Worm (Caenorhabditis elegans): ENCODE measurements around the gene Y54G2A.19.

The Y54G2A.19 gene

ce11 chrIV:2895986-2896660 lies 1.6 kb upstream of the Y54G2A.19 start:
- TF ChIP-seq lsy-2 (tag; optimal IDR thresholded peaks at IDR 0.05) (peak; percentile 29 to 76), F13H6.1 (tag; optimal IDR thresholded peaks at IDR 0.05) (peak; percentile 21)

DNA sequence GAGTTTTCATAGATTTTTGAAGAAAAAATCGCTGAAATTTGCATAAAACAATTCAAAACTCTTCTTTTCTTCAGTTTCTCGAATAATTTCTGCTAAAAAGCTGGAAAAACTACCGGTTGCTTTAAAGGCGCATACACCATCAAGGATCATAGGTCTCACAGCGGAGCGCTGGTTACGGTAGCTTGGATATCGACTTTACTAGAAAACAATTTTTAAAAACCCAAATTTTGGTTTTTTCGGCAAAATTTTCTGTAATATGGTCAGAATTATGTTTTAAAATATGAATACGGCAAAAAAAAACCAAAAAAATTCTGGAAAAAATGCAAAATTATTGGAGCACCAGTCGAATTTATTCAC lies 1.1 kb downstream of the Y54G2A.19 start:
- TF ChIP-seq ceh-82 (tag; optimal IDR thresholded peaks at IDR 0.05) (no peak), nhr-21 (tag; optimal IDR thresholded peaks at IDR 0.05) (no peak), dmd-4 (tag; optimal IDR thresholded peaks at IDR 0.05) (no peak), zag-1 (tag; optimal IDR thresholded peaks at IDR 0.05) (no peak), nhr-11 (tag; optimal IDR thresholded peaks at IDR 0.05) (no peak), nhr-23 (tag; optimal IDR thresholded peaks at IDR 0.05) (no peak), unc-55 (GFP tag; optimal IDR thresholded peaks at IDR 0.05) (no peak), lin-39 (tag; optimal IDR thresholded peaks at IDR 0.05) (no peak), Y55F3AM.14 (GFP tag; optimal IDR thresholded peaks at IDR 0.05) (no peak), crh-2 (tag; optimal IDR thresholded peaks at IDR 0.05) (no peak)

- no peak for TF ChIP-seq sma-3 (GFP tag; optimal IDR thresholded peaks at IDR 0.05)
- no peak for TF ChIP-seq elt-3 (tag; optimal IDR thresholded peaks at IDR 0.05)
- no peak for TF ChIP-seq ZK546.5 (tag; optimal IDR thresholded peaks at IDR 0.05)
- no peak for TF ChIP-seq unc-39 (tag; optimal IDR thresholded peaks at IDR 0.05)
- TF ChIP-seq unc-62 (GFP tag; optimal IDR thresholded peaks at IDR 0.05): no peak
- no peak for TF ChIP-seq crh-2 (tag; optimal IDR thresholded peaks at IDR 0.05)
- no peak for TF ChIP-seq Y55F3AM.14 (GFP tag; optimal IDR thresholded peaks at IDR 0.05)
- TF ChIP-seq nhr-6 (tag; optimal IDR thresholded peaks at IDR 0.05): no peak
- no peak for TF ChIP-seq mbf-1 (tag; optimal IDR thresholded peaks at IDR 0.05)
- TF ChIP-seq ztf-1 (GFP tag; conservative IDR thresholded peaks at IDR 0.05): no peak
- TF ChIP-seq nhr-12 (tag; optimal IDR thresholded peaks at IDR 0.05): no peak
- TF ChIP-seq lsy-2 (tag; optimal IDR thresholded peaks at IDR 0.05): no peak
- TF ChIP-seq ceh-16 (tag; optimal IDR thresholded peaks at IDR 0.05): no peak
Observed at ce11 chrIV:2892787-2893485, 1.6 kb downstream of the Y54G2A.19 start.

- peak; percentile 15 for TF ChIP-seq C34F6.9 (tag; optimal IDR thresholded peaks at IDR 0.05)
- no peak for TF ChIP-seq ZK546.5 (tag; optimal IDR thresholded peaks at IDR 0.05)
Observed at ce11 chrIV:2892395-2892786, 2.1 kb downstream of the Y54G2A.19 start, which contains the start of gene Y54G2A.18. TSS of gene Y54G2A.18 (minus strand) at chrIV:2892495.

- no peak for TF ChIP-seq F13H6.1 (tag; optimal IDR thresholded peaks at IDR 0.05)
- no peak for TF ChIP-seq lin-11 (tag; optimal IDR thresholded peaks at IDR 0.05)
- no peak for TF ChIP-seq gmeb-1 (tag; optimal IDR thresholded peaks at IDR 0.05)
- TF ChIP-seq ceh-16 (tag; optimal IDR thresholded peaks at IDR 0.05): no peak
- no peak for TF ChIP-seq nhr-23 (tag; optimal IDR thresholded peaks at IDR 0.05)
- TF ChIP-seq nhr-21 (tag; optimal IDR thresholded peaks at IDR 0.05): no peak
- no peak for TF ChIP-seq egl-27 (tag; optimal IDR thresholded peaks at IDR 0.05)
- TF ChIP-seq snpc-4 (tag; optimal IDR thresholded peaks at IDR 0.05): no peak
- no peak for TF ChIP-seq nhr-25 (tag; optimal IDR thresholded peaks at IDR 0.05)
- no peak for TF ChIP-seq mab-5 (tag; optimal IDR thresholded peaks at IDR 0.05)
- TF ChIP-seq ceh-82 (tag; optimal IDR thresholded peaks at IDR 0.05): no peak
- TF ChIP-seq nhr-12 (tag; optimal IDR thresholded peaks at IDR 0.05): no peak
- no peak for TF ChIP-seq C34F6.9 (tag; optimal IDR thresholded peaks at IDR 0.05)
- TF ChIP-seq nhr-10 (tag; optimal IDR thresholded peaks at IDR 0.05): no peak
- TF ChIP-seq nhr-77 (tag; optimal IDR thresholded peaks at IDR 0.05): no peak
Observed at ce11 chrIV:2891535-2892233, 2.8 kb downstream of the Y54G2A.19 start.
